Worm (Caenorhabditis elegans): ENCODE measurements around the gene calf-1.

DNA sequence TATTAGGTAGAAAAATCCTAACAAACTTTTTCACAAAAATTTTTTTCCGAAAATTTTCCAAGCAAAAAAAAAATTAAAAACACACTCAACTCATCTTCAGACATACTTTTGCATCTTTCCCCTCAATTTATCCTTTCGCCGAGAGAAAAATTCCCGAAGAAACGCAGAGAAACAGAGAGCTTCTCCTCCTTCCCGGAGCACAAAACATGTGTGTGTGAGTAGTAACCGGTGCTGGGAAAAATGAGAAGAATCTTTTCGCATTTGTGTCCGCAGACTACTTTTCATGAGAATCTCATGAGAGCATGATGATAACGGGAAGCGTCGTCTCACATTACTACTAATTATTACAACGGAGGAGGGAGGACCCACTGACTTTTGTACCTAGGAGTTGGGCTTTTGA is 7.7 kb upstream of the calf-1 start:
- TF ChIP-seq sptf-1 (tag; optimal IDR thresholded peaks at IDR 0.05) (no peak), ztf-11 (tag; optimal IDR thresholded peaks at IDR 0.05) (no peak), unc-62 (GFP tag; optimal IDR thresholded peaks at IDR 0.05) (no peak)
